Fruit fly (Drosophila melanogaster): ENCODE data around the gene bip1.

Gene bip1

DNA sequence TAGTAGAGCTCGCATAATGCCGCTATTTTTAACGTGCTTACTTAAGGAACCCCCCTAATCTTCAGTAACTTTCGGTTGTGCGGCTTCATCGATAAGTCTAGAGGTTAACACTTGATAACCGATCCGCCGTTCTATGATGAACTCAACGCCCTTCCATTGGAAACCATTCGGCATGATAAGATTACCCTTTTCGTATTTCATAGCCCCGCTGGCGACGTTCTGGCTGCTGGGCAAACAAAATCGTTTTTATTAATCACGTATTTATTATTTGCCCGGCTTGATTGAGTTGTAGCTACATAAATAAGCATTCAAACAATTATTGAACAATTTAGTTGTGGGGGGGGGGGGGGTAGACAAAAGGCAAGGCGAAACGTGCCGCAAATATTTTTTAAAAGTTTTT lies 35.0 kb upstream of the bip1 start:
- TF ChIP-seq kay (GFP tag; ENCODE audit: borderline replicate concordance): no peak
- peak; percentile 36 for TF ChIP-seq cic (GFP tag; optimal IDR thresholded peaks at IDR 0.05)
- no peak for TF ChIP-seq bab1 (GFP tag; optimal IDR thresholded peaks at IDR 0.05)

DNA sequence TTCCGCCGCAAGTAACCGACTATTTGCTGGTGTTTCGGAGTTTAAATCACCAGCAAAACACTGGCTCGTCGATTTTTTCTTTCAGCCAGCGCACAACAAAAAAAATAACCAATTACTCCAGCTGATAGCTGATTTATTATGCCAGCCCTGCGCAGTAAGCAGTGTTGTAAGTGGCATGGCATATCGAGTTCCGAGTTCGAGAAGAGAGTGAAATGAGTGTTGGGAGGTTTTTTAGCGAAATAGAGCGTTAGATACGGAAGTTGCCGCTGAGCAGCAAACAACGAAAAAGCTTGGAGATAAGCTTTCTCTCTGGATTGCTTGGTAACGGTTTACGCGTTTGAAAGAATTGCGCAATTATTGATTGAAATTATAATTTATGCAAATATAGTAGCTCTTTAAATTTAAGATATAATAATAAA lies 33.1 kb upstream of the bip1 start, which contains the start of gene CG7565:
CG7565 (minus strand) TSS at position 137 of the 419 bp plus-strand sequence.
- TF ChIP-seq CG7045 (GFP tag; optimal IDR thresholded peaks at IDR 0.05) (peak; percentile 71), Clk (GFP tag; optimal IDR thresholded peaks at IDR 0.05) (peak; percentile 60), ovo (GFP tag; optimal IDR thresholded peaks at IDR 0.05) (peak; percentile 74), CG12768 (GFP tag; optimal IDR thresholded peaks at IDR 0.05) (peak; percentile 87), cic (GFP tag; optimal IDR thresholded peaks at IDR 0.05) (peak; percentile 75), cnc (optimal IDR thresholded peaks at IDR 0.05) (no peak), Hr96 (GFP tag; optimal IDR thresholded peaks at IDR 0.05) (peak; percentile 51), CG7101 (tag; optimal IDR thresholded peaks at IDR 0.05) (peak; percentile 86), bab1 (GFP tag; optimal IDR thresholded peaks at IDR 0.05) (peak; percentile 79), pad (GFP tag; optimal IDR thresholded peaks at IDR 0.05) (peak; percentile 75), CG14711 (tag; optimal IDR thresholded peaks at IDR 0.05) (peak; percentile 67), Crg-1 (GFP tag; optimal IDR thresholded peaks at IDR 0.05) (peak; percentile 80), CG1620 (GFP tag; optimal IDR thresholded peaks at IDR 0.05) (peak; percentile 26), CG11617 (GFP tag; optimal IDR thresholded peaks at IDR 0.05) (peak; percentile 68), kay (GFP tag; ENCODE audit: borderline replicate concordance) (peak; percentile 82), tj (GFP tag; optimal IDR thresholded peaks at IDR 0.05) (peak; percentile 54), Mnt (GFP tag; optimal IDR thresholded peaks at IDR 0.05) (peak; percentile 84), CG5204 (GFP tag; optimal IDR thresholded peaks at IDR 0.05) (no peak), toe (GFP tag; optimal IDR thresholded peaks at IDR 0.05) (peak; percentile 63), CG33017 (tag; optimal IDR thresholded peaks at IDR 0.05) (peak; percentile 78)

DNA sequence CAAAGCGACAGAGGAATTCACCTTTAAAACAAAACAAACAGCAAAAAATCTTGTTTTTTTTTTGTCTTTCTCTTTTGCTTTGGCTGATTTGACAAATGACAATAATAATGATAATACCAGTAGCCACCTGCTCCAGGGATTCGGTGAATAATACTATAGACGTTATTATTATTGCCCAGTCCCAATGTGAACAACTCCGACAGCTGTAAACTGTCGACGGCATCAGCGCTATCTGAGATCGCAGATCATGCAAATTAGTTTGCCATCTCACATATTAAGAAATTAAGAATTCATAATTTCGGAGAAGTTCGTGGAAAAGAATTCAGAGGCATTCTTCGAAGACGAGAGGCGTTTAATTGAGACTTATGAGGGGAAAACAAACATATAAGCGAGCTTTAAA lies 27.7 kb upstream of the bip1 start:
- TF ChIP-seq CG7101 (tag; optimal IDR thresholded peaks at IDR 0.05) (no peak), Hr96 (GFP tag; optimal IDR thresholded peaks at IDR 0.05) (no peak), toe (GFP tag; optimal IDR thresholded peaks at IDR 0.05) (no peak), CG14711 (tag; optimal IDR thresholded peaks at IDR 0.05) (no peak), CG5204 (GFP tag; optimal IDR thresholded peaks at IDR 0.05) (no peak), bab1 (GFP tag; optimal IDR thresholded peaks at IDR 0.05) (no peak), CG11617 (GFP tag; optimal IDR thresholded peaks at IDR 0.05) (no peak), cnc (optimal IDR thresholded peaks at IDR 0.05) (no peak), CG12768 (GFP tag; optimal IDR thresholded peaks at IDR 0.05) (no peak), CG7045 (GFP tag; optimal IDR thresholded peaks at IDR 0.05) (no peak), CG33017 (tag; optimal IDR thresholded peaks at IDR 0.05) (no peak), CG1620 (GFP tag; optimal IDR thresholded peaks at IDR 0.05) (no peak), Crg-1 (GFP tag; optimal IDR thresholded peaks at IDR 0.05) (no peak), Clk (GFP tag; optimal IDR thresholded peaks at IDR 0.05) (no peak), tj (GFP tag; optimal IDR thresholded peaks at IDR 0.05) (no peak), Mnt (GFP tag; optimal IDR thresholded peaks at IDR 0.05) (no peak), ovo (GFP tag; optimal IDR thresholded peaks at IDR 0.05) (no peak), kay (GFP tag; ENCODE audit: borderline replicate concordance) (no peak), cic (GFP tag; optimal IDR thresholded peaks at IDR 0.05) (no peak), pad (GFP tag; optimal IDR thresholded peaks at IDR 0.05) (no peak)

DNA sequence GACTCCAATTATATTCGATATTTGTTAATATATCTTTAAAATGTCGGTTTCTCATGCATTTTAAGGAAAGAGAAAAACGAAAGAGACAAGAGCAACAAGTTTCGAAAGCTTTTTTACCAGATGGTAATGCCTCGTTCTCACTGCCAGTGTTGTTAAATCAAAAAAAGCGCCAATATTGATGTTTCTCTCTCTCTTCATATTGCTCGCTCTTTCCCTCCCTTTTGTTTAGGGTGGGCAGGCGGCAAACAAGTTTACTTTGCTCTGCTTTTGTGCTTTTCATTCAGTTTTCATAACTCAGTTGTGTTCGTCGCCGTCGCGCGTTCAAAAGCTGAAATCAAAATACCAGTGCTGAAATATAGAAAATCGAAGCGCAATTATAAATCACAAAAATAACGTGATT lies 23.3 kb upstream of the bip1 start:
- TF ChIP-seq CG7045 (GFP tag; optimal IDR thresholded peaks at IDR 0.05) (peak; percentile 68), CG33017 (tag; optimal IDR thresholded peaks at IDR 0.05) (peak; percentile 84), kay (GFP tag; ENCODE audit: borderline replicate concordance) (peak; percentile 91), Crg-1 (GFP tag; optimal IDR thresholded peaks at IDR 0.05) (peak; percentile 87), Hr96 (GFP tag; optimal IDR thresholded peaks at IDR 0.05) (peak; percentile 63), tj (GFP tag; optimal IDR thresholded peaks at IDR 0.05) (peak; percentile 22), CG7101 (tag; optimal IDR thresholded peaks at IDR 0.05) (peak; percentile 80), CG5204 (GFP tag; optimal IDR thresholded peaks at IDR 0.05) (no peak), CG1620 (GFP tag; optimal IDR thresholded peaks at IDR 0.05) (peak; percentile 20), cic (GFP tag; optimal IDR thresholded peaks at IDR 0.05) (peak; percentile 80), CG11617 (GFP tag; optimal IDR thresholded peaks at IDR 0.05) (peak; percentile 47), Mnt (GFP tag; optimal IDR thresholded peaks at IDR 0.05) (peak; percentile 72), bab1 (GFP tag; optimal IDR thresholded peaks at IDR 0.05) (no peak), CG14711 (tag; optimal IDR thresholded peaks at IDR 0.05) (peak; percentile 63), cnc (optimal IDR thresholded peaks at IDR 0.05) (no peak), ovo (GFP tag; optimal IDR thresholded peaks at IDR 0.05) (peak; percentile 31), CG12768 (GFP tag; optimal IDR thresholded peaks at IDR 0.05) (peak; percentile 75), pad (GFP tag; optimal IDR thresholded peaks at IDR 0.05) (peak; percentile 60), toe (GFP tag; optimal IDR thresholded peaks at IDR 0.05) (no peak), Clk (GFP tag; optimal IDR thresholded peaks at IDR 0.05) (peak; percentile 24)

DNA sequence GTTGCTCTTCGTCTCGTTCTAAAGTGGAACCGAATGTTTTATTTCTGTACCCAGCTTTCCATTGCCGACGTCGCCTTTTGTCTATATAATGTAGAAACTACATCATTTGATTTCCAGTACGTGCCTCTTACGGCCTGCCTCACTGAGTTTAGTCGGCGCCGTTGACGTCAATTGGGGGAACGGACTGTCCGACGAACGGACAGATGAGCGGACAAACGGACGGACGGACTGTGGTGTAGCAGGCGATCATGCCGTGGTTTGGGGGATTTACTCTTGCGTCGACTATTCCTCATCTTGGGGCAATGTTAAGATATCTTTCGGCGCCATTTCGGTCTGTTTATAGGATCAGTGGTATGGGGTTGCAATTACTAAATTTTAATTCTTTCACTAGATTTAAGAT lies 22.3 kb upstream of the bip1 start:
- TF ChIP-seq pad (GFP tag; optimal IDR thresholded peaks at IDR 0.05): no peak
- TF ChIP-seq Crg-1 (GFP tag; optimal IDR thresholded peaks at IDR 0.05): no peak

DNA sequence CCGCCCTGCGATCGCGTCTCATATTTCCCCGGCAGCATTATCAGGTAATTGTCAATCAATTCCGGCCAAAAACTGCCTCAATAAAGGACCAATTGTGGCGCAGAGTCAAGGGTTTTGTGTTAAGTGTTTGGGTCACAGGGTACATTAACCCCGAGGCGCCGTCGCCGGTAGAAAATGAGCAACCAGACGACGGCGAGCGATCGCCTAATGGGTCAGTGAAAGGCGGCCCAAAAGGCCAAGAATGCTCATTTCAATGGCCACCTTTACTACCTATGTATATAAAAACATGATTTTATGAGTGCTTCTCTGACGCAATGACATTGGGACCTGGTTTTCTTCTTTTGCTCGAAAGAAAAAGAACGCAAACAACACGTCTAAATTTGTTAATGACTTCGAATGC lies 21.1 kb upstream of the bip1 start:
- no peak for TF ChIP-seq cnc (optimal IDR thresholded peaks at IDR 0.05)
- no peak for TF ChIP-seq CG1620 (GFP tag; optimal IDR thresholded peaks at IDR 0.05)
- TF ChIP-seq CG14711 (tag; optimal IDR thresholded peaks at IDR 0.05): no peak
- no peak for TF ChIP-seq CG33017 (tag; optimal IDR thresholded peaks at IDR 0.05)
- no peak for TF ChIP-seq Hr96 (GFP tag; optimal IDR thresholded peaks at IDR 0.05)
- no peak for TF ChIP-seq Mnt (GFP tag; optimal IDR thresholded peaks at IDR 0.05)
- TF ChIP-seq kay (GFP tag; ENCODE audit: borderline replicate concordance): no peak
- no peak for TF ChIP-seq ovo (GFP tag; optimal IDR thresholded peaks at IDR 0.05)
- TF ChIP-seq toe (GFP tag; optimal IDR thresholded peaks at IDR 0.05): no peak
- TF ChIP-seq CG11617 (GFP tag; optimal IDR thresholded peaks at IDR 0.05): no peak
- TF ChIP-seq CG12768 (GFP tag; optimal IDR thresholded peaks at IDR 0.05): no peak
- TF ChIP-seq CG5204 (GFP tag; optimal IDR thresholded peaks at IDR 0.05): no peak
- TF ChIP-seq pad (GFP tag; optimal IDR thresholded peaks at IDR 0.05): no peak
- TF ChIP-seq Crg-1 (GFP tag; optimal IDR thresholded peaks at IDR 0.05): no peak
- TF ChIP-seq Clk (GFP tag; optimal IDR thresholded peaks at IDR 0.05): no peak
- no peak for TF ChIP-seq tj (GFP tag; optimal IDR thresholded peaks at IDR 0.05)
- no peak for TF ChIP-seq CG7045 (GFP tag; optimal IDR thresholded peaks at IDR 0.05)
- TF ChIP-seq cic (GFP tag; optimal IDR thresholded peaks at IDR 0.05): no peak
- TF ChIP-seq CG7101 (tag; optimal IDR thresholded peaks at IDR 0.05): no peak
